Worm (Caenorhabditis elegans): ENCODE data around the gene clec-174.

The clec-174 gene

DNA sequence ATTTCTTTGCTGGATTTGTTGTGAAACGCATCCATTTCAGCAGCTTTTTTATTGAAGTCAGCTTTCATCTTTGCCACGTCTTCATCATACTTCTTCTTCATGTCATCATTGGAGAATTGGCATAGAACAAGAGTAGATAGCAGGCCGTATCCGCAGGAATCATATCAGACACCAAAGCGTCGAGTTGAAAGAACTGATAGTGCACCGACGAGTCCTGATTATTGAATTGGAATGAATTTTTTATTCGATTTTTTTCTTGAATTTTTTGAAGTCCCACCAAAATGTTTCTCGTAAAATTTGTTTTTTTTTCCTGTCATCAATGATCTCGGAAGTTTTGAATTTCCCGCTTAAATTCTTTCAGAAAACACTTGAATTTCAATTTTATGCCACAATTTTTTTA is 35.1 kb downstream of the clec-174 start, which contains the start of gene F56D6.11:
TSS of gene F56D6.11 (minus strand) at position 101 of the 400 bp plus-strand sequence.
- no peak for TF ChIP-seq W03F9.2 (tag; optimal IDR thresholded peaks at IDR 0.05)
- TF ChIP-seq him-1 (tag; optimal IDR thresholded peaks at IDR 0.05): no peak
- TF ChIP-seq dao-5 (tag; optimal IDR thresholded peaks at IDR 0.05): no peak

DNA sequence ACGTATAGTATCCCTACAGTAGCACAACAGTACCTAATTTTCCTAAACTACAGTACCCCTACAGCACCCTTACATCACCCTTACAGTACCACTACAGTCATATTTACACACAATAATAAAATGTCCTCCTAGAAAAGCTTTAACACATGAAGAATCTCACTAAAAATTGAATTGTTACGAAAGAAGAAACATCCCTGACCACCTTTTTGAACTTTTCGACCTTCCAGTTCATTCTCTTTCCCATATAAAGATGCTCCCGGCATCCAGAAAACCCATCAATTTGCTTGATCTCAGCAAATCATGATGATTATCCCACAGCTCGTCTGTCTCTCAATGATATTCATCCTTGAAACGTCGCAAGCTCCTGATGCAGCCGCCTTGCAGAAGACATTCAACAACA is 36.9 kb downstream of the clec-174 start, which contains the start of gene F56D6.21:
TSS of gene F56D6.21 (plus strand) at position 301 of the 400 bp plus-strand sequence.
- TF ChIP-seq dao-5 (tag; optimal IDR thresholded peaks at IDR 0.05) (no peak), W03F9.2 (tag; optimal IDR thresholded peaks at IDR 0.05) (no peak), him-1 (tag; optimal IDR thresholded peaks at IDR 0.05) (no peak)

DNA sequence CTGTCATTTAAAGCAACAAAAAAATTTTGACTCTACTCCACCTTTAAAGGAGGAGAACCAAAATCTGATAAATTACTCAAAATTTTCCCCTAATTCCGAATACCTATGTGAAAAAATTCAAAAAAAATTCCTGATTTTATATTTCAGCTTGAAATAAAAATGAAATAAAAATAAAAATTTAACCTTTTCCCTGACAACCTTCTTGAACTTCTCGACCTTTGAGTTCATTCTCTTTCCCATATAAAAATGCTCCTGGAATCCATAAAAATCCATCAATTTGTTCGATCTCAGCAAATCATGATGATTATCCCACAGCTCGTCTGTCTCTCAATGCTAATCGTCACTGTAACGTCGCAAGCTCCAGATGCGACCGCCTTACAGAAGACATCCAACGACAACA is 38.6 kb downstream of the clec-174 start, which contains the start of gene F56D6.6:
TSS of gene F56D6.6 (plus strand) at position 301 of the 400 bp plus-strand sequence.
- TF ChIP-seq dao-5 (tag; optimal IDR thresholded peaks at IDR 0.05): no peak
- no peak for TF ChIP-seq W03F9.2 (tag; optimal IDR thresholded peaks at IDR 0.05)
- TF ChIP-seq him-1 (tag; optimal IDR thresholded peaks at IDR 0.05): no peak

DNA sequence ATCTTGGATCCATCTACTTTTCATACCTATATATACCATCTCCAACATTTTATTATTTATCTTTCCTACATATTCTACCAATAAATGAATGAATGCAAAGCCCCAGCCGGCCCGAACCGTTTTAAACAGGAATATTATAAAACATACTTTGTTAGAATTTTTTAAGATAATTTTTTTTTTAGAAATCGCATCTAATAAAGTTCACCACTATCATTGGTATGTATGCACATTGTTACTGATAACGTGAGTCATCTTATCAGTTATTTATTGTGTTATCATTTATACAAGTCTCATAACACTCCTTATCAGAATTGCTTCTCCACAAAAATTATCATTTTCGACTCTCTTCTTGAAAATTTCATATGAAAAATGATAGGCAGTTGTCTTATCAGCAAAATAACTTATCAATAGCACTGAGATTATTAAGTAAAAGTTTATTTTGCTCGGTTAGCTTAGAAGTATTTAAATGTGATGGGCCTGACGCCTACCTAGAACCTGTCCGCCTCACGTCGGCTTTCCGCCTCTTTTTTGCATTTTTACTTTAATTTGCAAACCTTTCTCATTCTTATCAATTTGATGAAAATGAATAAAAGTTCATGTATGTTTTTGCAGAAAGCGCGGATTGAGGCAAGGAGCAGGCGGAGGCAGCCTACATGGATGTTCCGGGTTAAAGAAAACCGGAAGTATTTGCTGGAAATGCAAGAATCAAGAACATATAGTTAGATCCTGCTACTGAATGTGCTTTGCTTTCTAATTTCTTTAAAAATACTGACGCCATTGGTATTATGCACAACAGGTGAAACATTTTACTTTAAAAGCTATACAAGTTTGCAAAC is 41.6 kb downstream of the clec-174 start, which contains the start of gene srz-62:
TSS of gene srz-62 (plus strand) at position 786 of the 836 bp plus-strand sequence.
- TF ChIP-seq W03F9.2 (tag; optimal IDR thresholded peaks at IDR 0.05): no peak
- no peak for TF ChIP-seq him-1 (tag; optimal IDR thresholded peaks at IDR 0.05)
- TF ChIP-seq dao-5 (tag; optimal IDR thresholded peaks at IDR 0.05): no peak

DNA sequence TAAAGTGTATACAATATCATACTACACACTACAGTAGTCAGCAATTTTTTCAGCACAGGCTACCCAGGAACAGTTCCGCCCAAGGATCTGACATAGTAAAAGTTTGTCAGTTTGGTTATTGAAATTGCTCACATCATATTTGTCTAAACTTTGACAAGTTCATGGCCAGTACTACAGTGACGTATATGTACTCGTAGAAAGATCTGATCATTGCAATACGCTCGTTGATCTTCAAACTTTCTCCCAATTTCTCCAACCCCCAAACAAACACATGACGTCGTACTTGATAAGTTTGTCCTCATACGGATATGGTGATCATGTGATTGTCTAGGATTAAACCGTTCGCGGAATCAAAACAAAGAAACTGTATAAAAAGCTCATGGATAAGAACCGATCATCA is 46.7 kb downstream of the clec-174 start, which contains the start of gene dct-8:
TSS of gene dct-8 (plus strand) at position 301 of the 400 bp plus-strand sequence.
- TF ChIP-seq W03F9.2 (tag; optimal IDR thresholded peaks at IDR 0.05): no peak
- TF ChIP-seq dao-5 (tag; optimal IDR thresholded peaks at IDR 0.05): no peak

DNA sequence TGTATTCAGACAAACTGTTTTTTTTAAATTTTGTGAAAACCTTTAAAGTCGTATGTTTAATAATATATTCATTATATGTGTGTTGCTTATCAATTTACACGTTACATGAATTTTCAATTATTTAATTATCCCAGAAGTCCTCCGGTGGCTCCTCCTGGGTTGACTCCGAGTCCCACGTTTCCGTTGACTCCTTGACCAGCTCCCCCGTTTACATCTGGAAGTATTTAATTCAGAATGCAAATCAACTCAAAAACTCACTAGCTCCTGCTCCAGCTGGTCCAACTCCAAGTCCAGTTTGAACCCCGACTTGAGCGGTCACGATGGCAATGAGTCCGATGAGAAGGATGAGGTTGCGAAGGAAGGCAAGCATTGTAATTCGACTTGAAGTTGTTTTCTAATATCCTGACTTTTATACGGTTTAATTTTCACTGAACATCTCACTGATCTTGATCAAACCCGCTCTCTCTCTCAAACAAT is 47.5 kb downstream of the clec-174 start, which contains the start of gene F56D6.8:
TSS of gene F56D6.8 (minus strand) at position 427 of the 477 bp plus-strand sequence.
- TF ChIP-seq W03F9.2 (tag; optimal IDR thresholded peaks at IDR 0.05) (no peak), him-1 (tag; optimal IDR thresholded peaks at IDR 0.05) (no peak)

DNA sequence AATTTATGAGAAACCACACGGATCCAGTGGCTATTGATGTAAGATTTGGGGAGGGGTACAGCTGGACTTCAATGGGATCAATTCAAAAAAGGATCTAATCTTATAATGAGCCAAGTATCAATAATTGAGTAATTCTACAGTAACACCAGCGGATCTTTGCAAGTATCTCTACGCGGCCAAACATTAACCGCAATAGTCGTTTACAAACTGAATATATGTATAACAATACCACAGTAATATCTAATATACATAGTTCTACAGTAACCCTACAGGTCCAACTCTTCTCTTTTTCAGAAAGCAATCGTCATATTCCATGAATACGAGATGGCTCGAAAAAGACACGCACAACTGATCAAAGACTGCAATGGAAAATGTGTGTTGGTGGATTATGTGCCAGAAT is 49.5 kb downstream of the clec-174 start, which contains the start of gene F56D6.9:
TSS of gene F56D6.9 (plus strand) at position 301 of the 400 bp plus-strand sequence.
- no peak for TF ChIP-seq him-1 (tag; optimal IDR thresholded peaks at IDR 0.05)

All from whole organism, L4/young adult.